Fruit fly (Drosophila melanogaster) whole organism, embryonic: ENCODE results near the gene CLS.

Experiments used
- Adf1 ChIP-seq: fragments of 200-800 bp; sonication (Bioruptor generic); IDR thresholded peaks from 2 replicates; pipeline ENCODE4 v1.3.6; 2022; ENCODE audit warnings: missing biosample characterization, missing genetic modification characterization
- Atf6 ChIP-seq: fragments of 200-800 bp; sonication (Bioruptor generic); IDR thresholded peaks from 2 replicates; pipeline ENCODE4 v1.3.6; 2022; ENCODE audit warnings: missing biosample characterization, missing genetic modification characterization
- B-H2 ChIP-seq: fragments of 200-800 bp; sonication (Bioruptor generic); optimal IDR thresholded peaks from 2 replicates; lab custom pipeline; 2018; ENCODE audit warnings: missing biosample characterization, mild to moderate bottlenecking, missing genetic modification characterization
- CG13296 ChIP-seq: fragments of 200-800 bp; sonication (Bioruptor generic); optimal IDR thresholded peaks from 3 replicates; lab custom pipeline; 2018; ENCODE audit warnings: missing biosample characterization, mild to moderate bottlenecking, missing genetic modification characterization
- CG16813 ChIP-seq: fragments of 200-800 bp; sonication (Bioruptor generic); IDR thresholded peaks from 3 replicates; pipeline ENCODE4 v1.3.6; 2022; ENCODE audit warnings: missing biosample characterization, missing genetic modification characterization; ENCODE audit not compliant: partially characterized antibody
- CG17359 ChIP-seq: fragments of 200-800 bp; sonication (Bioruptor generic); optimal IDR thresholded peaks from 3 replicates; lab custom pipeline; 2018; ENCODE audit warnings: missing biosample characterization, mild to moderate bottlenecking, missing genetic modification characterization, moderate library complexity
- CG18262 ChIP-seq: fragments of 200-800 bp; optimal IDR thresholded peaks from 3 replicates; lab custom pipeline; 2019; ENCODE audit warnings: missing biosample characterization, mild to moderate bottlenecking, missing genetic modification characterization, moderate library complexity
- CG2678 ChIP-seq: fragments of 200-800 bp; sonication (Bioruptor generic); optimal IDR thresholded peaks from 3 replicates; lab custom pipeline; 2019; ENCODE audit warnings: missing biosample characterization, mild to moderate bottlenecking, missing genetic modification characterization, moderate library complexity
- CG30403 ChIP-seq: fragments of 200-800 bp; sonication (Bioruptor generic); optimal IDR thresholded peaks from 3 replicates; lab custom pipeline; 2016; ENCODE audit warnings: missing biosample characterization, missing genetic modification characterization
- CG31388 ChIP-seq: fragments of 200-800 bp; sonication (Bioruptor generic); optimal IDR thresholded peaks from 2 replicates; lab custom pipeline; 2016; ENCODE audit warnings: missing biosample characterization, missing genetic modification characterization
- CG34224 ChIP-seq: fragments of 200-800 bp; sonication (Bioruptor generic); IDR thresholded peaks from 3 replicates; pipeline ENCODE4 v1.3.6; 2022; ENCODE audit warnings: missing biosample characterization, missing genetic modification characterization; ENCODE audit not compliant: partially characterized antibody
- CG4617 ChIP-seq: fragments of 200-800 bp; sonication (Bioruptor generic); optimal IDR thresholded peaks from 3 replicates; lab custom pipeline; 2016; ENCODE audit warnings: missing biosample characterization, missing genetic modification characterization, borderline replicate concordance
- CG6689 ChIP-seq: fragments of 200-800 bp; sonication (Bioruptor generic); IDR thresholded peaks from 2 replicates; pipeline ENCODE4 v1.3.6; 2022; ENCODE audit warnings: missing biosample characterization, missing genetic modification characterization
- CG7357 ChIP-seq: fragments of 200-800 bp; sonication (Bioruptor generic); IDR thresholded peaks from 3 replicates; pipeline ENCODE4 v1.3.6; 2022; ENCODE audit warnings: missing biosample characterization, missing genetic modification characterization
- CG7839 ChIP-seq: fragments of 200-800 bp; sonication (Bioruptor generic); optimal IDR thresholded peaks from 3 replicates; lab custom pipeline; 2018; ENCODE audit warnings: missing biosample characterization, mild to moderate bottlenecking, missing genetic modification characterization, moderate library complexity
- CG7987 ChIP-seq: fragments of 200-800 bp; sonication (Bioruptor generic); optimal IDR thresholded peaks from 2 replicates; lab custom pipeline; 2018; ENCODE audit warnings: missing biosample characterization, mild to moderate bottlenecking, missing genetic modification characterization, moderate library complexity
- CG9932 ChIP-seq: fragments of 200-800 bp; sonication (Bioruptor generic); IDR thresholded peaks from 2 replicates; pipeline ENCODE4 v1.3.6; 2022; ENCODE audit warnings: missing biosample characterization, missing genetic modification characterization
- Dfd ChIP-seq, 2 experiments: fragments of >200 bp; optimal IDR thresholded peaks; 2 replicates each; lab custom pipeline; 2017; ENCODE audit warnings: missing biosample characterization in 2 of 2, missing genetic modification characterization in 2 of 2
- Drgx ChIP-seq: fragments of 200-800 bp; sonication (Bioruptor generic); IDR thresholded peaks from 2 replicates; pipeline ENCODE4 v1.3.6; 2022; ENCODE audit warnings: missing biosample characterization, missing genetic modification characterization
- Elba2 ChIP-seq: fragments of 200-800 bp; sonication (Bioruptor generic); optimal IDR thresholded peaks from 3 replicates; lab custom pipeline; 2016; ENCODE audit warnings: missing biosample characterization, missing genetic modification characterization
- Fer1 ChIP-seq: fragments of 200-800 bp; sonication (Bioruptor generic); optimal IDR thresholded peaks from 2 replicates; lab custom pipeline; 2017; ENCODE audit warnings: missing biosample characterization, mild to moderate bottlenecking, missing genetic modification characterization
- Gug ChIP-seq: fragments of 200-800 bp; sonication (Bioruptor generic); IDR thresholded peaks from 4 replicates; pipeline ENCODE4 v1.3.6; 2022; ENCODE audit warnings: missing biosample characterization, missing genetic modification characterization
- MBD-R2 ChIP-seq: fragments of 200-800 bp; sonication (Bioruptor generic); IDR thresholded peaks from 2 replicates; pipeline ENCODE4 v1.3.6; 2022; ENCODE audit warnings: missing biosample characterization, missing genetic modification characterization
- Nf-YA ChIP-seq: fragments of 200-800 bp; sonication (Bioruptor generic); IDR thresholded peaks from 2 replicates; pipeline ENCODE4 v1.3.6; 2022; ENCODE audit warnings: missing biosample characterization, missing genetic modification characterization
- al ChIP-seq: fragments of 200-800 bp; sonication (Bioruptor generic); IDR thresholded peaks from 2 replicates; pipeline ENCODE4 v1.3.6; 2022; ENCODE audit warnings: missing biosample characterization, missing genetic modification characterization
- br ChIP-seq: fragments of >200 bp; optimal IDR thresholded peaks from 2 replicates; lab custom pipeline; 2017
- bsh ChIP-seq, 2 experiments: fragments of 200-800 bp; sonication (Bioruptor generic); optimal IDR thresholded peaks; 2 replicates each; lab custom pipeline; 2017 to 2018; ENCODE audit warnings: mild to moderate bottlenecking in 2 of 2, missing biosample characterization in 2 of 2, missing genetic modification characterization in 2 of 2, moderate library complexity in 1 of 2
- chn ChIP-seq: fragments of 200-800 bp; sonication (Bioruptor generic); optimal IDR thresholded peaks from 2 replicates; lab custom pipeline; 2016; ENCODE audit warnings: missing biosample characterization, missing genetic modification characterization
- crc ChIP-seq: fragments of 200-800 bp; sonication (Bioruptor generic); optimal IDR thresholded peaks from 2 replicates; lab custom pipeline; 2016; ENCODE audit warnings: missing biosample characterization, missing genetic modification characterization
- ewg ChIP-seq: fragments of 200-800 bp; sonication (Bioruptor generic); optimal IDR thresholded peaks from 3 replicates; lab custom pipeline; 2017; ENCODE audit warnings: mild to moderate bottlenecking, missing biosample characterization, missing genetic modification reagents, missing genetic modification characterization
- gcm ChIP-seq: fragments of 200-800 bp; sonication (Bioruptor generic); optimal IDR thresholded peaks from 2 replicates; lab custom pipeline; 2019; ENCODE audit warnings: missing biosample characterization, mild to moderate bottlenecking, missing genetic modification characterization, moderate library complexity
- jigr1 ChIP-seq: fragments of 200-800 bp; sonication (Bioruptor generic); IDR thresholded peaks from 3 replicates; pipeline ENCODE4 v1.3.6; 2022; ENCODE audit warnings: missing biosample characterization, missing genetic modification characterization
- jing ChIP-seq: fragments of 200-800 bp; sonication (Bioruptor generic); optimal IDR thresholded peaks from 2 replicates; lab custom pipeline; 2018; ENCODE audit warnings: missing biosample characterization, mild to moderate bottlenecking, missing genetic modification characterization
- kni ChIP-seq: fragments of 200-800 bp; sonication (Bioruptor generic); optimal IDR thresholded peaks from 3 replicates; lab custom pipeline; 2017; ENCODE audit warnings: mild to moderate bottlenecking, missing biosample characterization, missing genetic modification reagents, missing genetic modification characterization
- mam ChIP-seq: fragments of 200-800 bp; sonication (Bioruptor generic); optimal IDR thresholded peaks from 3 replicates; lab custom pipeline; 2016; ENCODE audit warnings: missing biosample characterization, missing genetic modification characterization
- nerfin-1 ChIP-seq: fragments of 200-800 bp; sonication (Bioruptor generic); optimal IDR thresholded peaks from 3 replicates; lab custom pipeline; 2019; ENCODE audit warnings: missing biosample characterization, mild to moderate bottlenecking, missing genetic modification characterization, moderate library complexity
- nerfin-2 ChIP-seq: fragments of 200-800 bp; sonication (Bioruptor generic); IDR thresholded peaks from 2 replicates; pipeline ENCODE4 v1.3.6; 2022; ENCODE audit warnings: missing biosample characterization, missing genetic modification characterization; ENCODE audit not compliant: partially characterized antibody
- onecut ChIP-seq: fragments of 200-800 bp; sonication (Bioruptor generic); IDR thresholded peaks from 2 replicates; pipeline ENCODE4 v1.3.6; 2022; ENCODE audit warnings: missing biosample characterization, missing genetic modification characterization
- p53 ChIP-seq: fragments of 200-800 bp; sonication (Bioruptor generic); optimal IDR thresholded peaks from 2 replicates; lab custom pipeline; 2016; ENCODE audit warnings: missing biosample characterization, missing genetic modification characterization
- sens ChIP-seq: fragments of 200-800 bp; sonication (Bioruptor generic); peaks from one replicate; lab custom pipeline; 2016; ENCODE audit warnings: missing biosample characterization, missing genetic modification characterization
- stwl ChIP-seq: fragments of 200-800 bp; sonication (Bioruptor generic); optimal IDR thresholded peaks from 3 replicates; lab custom pipeline; 2018; ENCODE audit warnings: missing biosample characterization, mild to moderate bottlenecking, missing genetic modification characterization, moderate library complexity
- tna ChIP-seq: fragments of 200-800 bp; sonication (Bioruptor generic); IDR thresholded peaks from 2 replicates; pipeline ENCODE4 v1.3.6; 2022; ENCODE audit warnings: missing biosample characterization, missing genetic modification characterization; ENCODE audit not compliant: partially characterized antibody
- trh ChIP-seq: fragments of 200-800 bp; sonication (Bioruptor generic); optimal IDR thresholded peaks from 2 replicates; lab custom pipeline; 2016; ENCODE audit warnings: missing biosample characterization, missing genetic modification characterization
- ttk ChIP-seq: fragments of 200-800 bp; sonication (Bioruptor generic); IDR thresholded peaks from 2 replicates; pipeline ENCODE4 v2.1.2; 2022; ENCODE audit warnings: missing biosample characterization, missing genetic modification characterization
- vnd ChIP-seq: fragments of 200-800 bp; sonication (Bioruptor generic); IDR thresholded peaks from 3 replicates; pipeline ENCODE4 v1.3.6; 2022; ENCODE audit warnings: missing biosample characterization, missing genetic modification characterization; ENCODE audit not compliant: partially characterized antibody
- z ChIP-seq: fragments of 200-800 bp; sonication (Bioruptor generic); IDR thresholded peaks from 3 replicates; pipeline ENCODE4 v1.3.6; 2022; ENCODE audit warnings: missing biosample characterization, missing genetic modification characterization

Gene CLS

dm6 chr3R:25661531-25662193, 25.5 kb downstream of the CLS start, which contains the start of gene RASSF8 (continued):
- TF ChIP-seq MBD-R2 (peak; percentile 37; the same call in 1 of the 2 replicates), Atf6 (peak; percentile 14; the same call in 1 of the 2 replicates), chn (GFP tag; lab: Kevin White, UChicago) (peak; percentile 38), jing (GFP tag; lab: Kevin White, UChicago) (no peak), CG13296 (GFP tag; lab: Kevin White, UChicago) (peak; percentile 4), CG30403 (GFP tag; lab: Kevin White, UChicago) (peak; percentile 63), Fer1 (GFP tag; lab: Kevin White, UChicago) (peak; percentile 44), kni (GFP tag; lab: Kevin White, UChicago) (peak; percentile 66), CG31388 (no peak), Elba2 (GFP tag; lab: Kevin White, UChicago) (peak; percentile 20), al (peak; percentile 13; the same call in 1 of the 2 replicates), br (lab: Kevin White, UChicago) (no peak), nerfin-1 (tag; lab: Kevin White, UChicago) (peak; percentile 88), ewg (GFP tag; lab: Kevin White, UChicago) (no peak), onecut (GFP tag; lab: Robert Waterston, UW) (peak; percentile 84), B-H2 (GFP tag; lab: Kevin White, UChicago) (peak; percentile 18), sens (peak; percentile 88), stwl (tag; lab: Kevin White, UChicago) (peak; percentile 4), ttk (no peak), CG7357 (GFP tag; lab: Robert Waterston, UW) (no peak), mam (peak; percentile 41), p53 (GFP tag; lab: Kevin White, UChicago) (no peak), CG34224 (GFP tag; lab: Robert Waterston, UW) (peak; percentile 45; the same call in 2 of the 3 replicates), jigr1 (GFP tag; lab: Robert Waterston, UW) (peak; percentile 78; the same call in 2 of the 3 replicates), CG17359 (no peak), tna (GFP tag; lab: Robert Waterston, UW) (peak; percentile 8; the same call in 1 of the 2 replicates), CG4617 (GFP tag; lab: Kevin White, UChicago) (peak; percentile 1), Drgx (GFP tag; lab: Robert Waterston, UW) (no peak), gcm (GFP tag; lab: Kevin White, UChicago) (peak; percentile 74), Gug (GFP tag; lab: Robert Waterston, UW) (peak; percentile 26; the same call in 1 of the 4 replicates), z (no peak), Nf-YA (GFP tag; lab: Robert Waterston, UW) (no peak; the same call in 1 of the 2 replicates), trh (GFP tag; lab: Kevin White, UChicago) (no peak), CG7839 (no peak), CG7987 (GFP tag; lab: Kevin White, UChicago) (no peak), CG2678 (tag; lab: Kevin White, UChicago) (peak; percentile 22), CG18262 (peak; percentile 9), CG9932 (peak; percentile 79), bsh (GFP tag; optimal IDR thresholded peaks at IDR 0.05; lab: Kevin White, UChicago) (peak in 1 of 2 experiments; percentile 16), Dfd (GFP tag; optimal IDR thresholded peaks at IDR 0.05; lab: Kevin White, UChicago) (no peak), CG6689 (GFP tag; lab: Robert Waterston, UW) (peak; percentile 49), Adf1 (GFP tag; lab: Robert Waterston, UW) (no peak), nerfin-2 (GFP tag; lab: Robert Waterston, UW) (peak; percentile 54), CG16813 (GFP tag; lab: Robert Waterston, UW) (peak; percentile 64), crc (GFP tag; lab: Kevin White, UChicago) (no peak), vnd (GFP tag; lab: Robert Waterston, UW) (peak; percentile 66)
